Fruit fly (Drosophila melanogaster): ENCODE data around the gene CG42674.

Gene CG42674

dm6 chr3L:20185206-20185868 lies 12.8 kb downstream of the CG42674 start (continued):
- TF ChIP-seq salr (GFP tag; optimal IDR thresholded peaks at IDR 0.05) (peak; percentile 32 to 65), CG10669 (GFP tag; optimal IDR thresholded peaks at IDR 0.05) (peak; percentile 45), CG32006 (GFP tag; optimal IDR thresholded peaks at IDR 0.05) (peak; percentile 87), dac (GFP tag; optimal IDR thresholded peaks at IDR 0.05) (no peak), Sox14 (GFP tag; optimal IDR thresholded peaks at IDR 0.05) (peak; percentile 69), CG6808 (GFP tag; optimal IDR thresholded peaks at IDR 0.05) (no peak), CG8319 (GFP tag; optimal IDR thresholded peaks at IDR 0.05) (no peak), ss (GFP tag; optimal IDR thresholded peaks at IDR 0.05) (peak; percentile 39 to 68), fd85E (GFP tag; optimal IDR thresholded peaks at IDR 0.05) (no peak), Eip93F (GFP tag; optimal IDR thresholded peaks at IDR 0.05) (no peak), lz (GFP tag; optimal IDR thresholded peaks at IDR 0.05) (peak; percentile 39), CG9139 (GFP tag; optimal IDR thresholded peaks at IDR 0.05) (no peak), esn (GFP tag; optimal IDR thresholded peaks at IDR 0.05) (peak; percentile 63), Smox (GFP tag; optimal IDR thresholded peaks at IDR 0.05) (peak; percentile 54), fd59A (GFP tag; optimal IDR thresholded peaks at IDR 0.05) (peak; percentile 64), Sox15 (GFP tag; optimal IDR thresholded peaks at IDR 0.05) (peak; percentile 66), Gug (GFP tag; IDR thresholded peaks at IDR 0.05) (no peak), Ets96B (tag; optimal IDR thresholded peaks at IDR 0.05) (peak; percentile 60), Eip78C (GFP tag) (peak; percentile 95), svp (GFP tag) (peak; percentile 77), Sox102F (GFP tag; optimal IDR thresholded peaks at IDR 0.05) (peak; percentile 61), topi (GFP tag; optimal IDR thresholded peaks at IDR 0.05) (peak; percentile 54), spab (GFP tag; optimal IDR thresholded peaks at IDR 0.05) (peak; percentile 31), CG11762 (GFP tag; optimal IDR thresholded peaks at IDR 0.05; ENCODE audit: insufficient read depth) (no peak), CG1621 (tag; optimal IDR thresholded peaks at IDR 0.05) (peak; percentile 66), eg (GFP tag; IDR thresholded peaks at IDR 0.05) (no peak), Eip75B (GFP tag; optimal IDR thresholded peaks at IDR 0.05) (peak; percentile 37), cyc (GFP tag; optimal IDR thresholded peaks at IDR 0.05) (no peak), acj6 (GFP tag; optimal IDR thresholded peaks at IDR 0.05) (peak; percentile 81)

dm6 chr3L:20183345-20184088 lies 14.6 kb downstream of the CG42674 start:
- TF ChIP-seq fd59A (GFP tag; optimal IDR thresholded peaks at IDR 0.05): peak; percentile 67
- TF ChIP-seq Lpt (GFP tag; optimal IDR thresholded peaks at IDR 0.05): peak; percentile 37
- peak; percentile 89 for TF ChIP-seq Eip78C (GFP tag)
- peak; percentile 50 for TF ChIP-seq CG11762 (GFP tag; optimal IDR thresholded peaks at IDR 0.05; ENCODE audit: insufficient read depth)
- peak; percentile 85 for TF ChIP-seq CG15336 (GFP tag; IDR thresholded peaks at IDR 0.05)
- TF ChIP-seq pdm3 (GFP tag; optimal IDR thresholded peaks at IDR 0.05): peak; percentile 80
- TF ChIP-seq net (GFP tag; optimal IDR thresholded peaks at IDR 0.05): peak; percentile 73
- TF ChIP-seq dac (GFP tag; optimal IDR thresholded peaks at IDR 0.05): peak; percentile 52
- TF ChIP-seq fd85E (GFP tag; optimal IDR thresholded peaks at IDR 0.05): no peak
- TF ChIP-seq ss (GFP tag; optimal IDR thresholded peaks at IDR 0.05): peak; percentile 55 to 61
- peak; percentile 49 for TF ChIP-seq CG6276 (GFP tag; optimal IDR thresholded peaks at IDR 0.05)
- peak; percentile 78 for TF ChIP-seq OdsH (GFP tag; optimal IDR thresholded peaks at IDR 0.05)
- TF ChIP-seq fkh (GFP tag; optimal IDR thresholded peaks at IDR 0.05): no peak
- peak; percentile 62; the same call in 2 of the 3 replicates for TF ChIP-seq CG6163 (GFP tag; IDR thresholded peaks at IDR 0.05)
- peak; percentile 70 for TF ChIP-seq Sox14 (GFP tag; optimal IDR thresholded peaks at IDR 0.05)
- peak; percentile 50 for TF ChIP-seq Smox (GFP tag; optimal IDR thresholded peaks at IDR 0.05)
- peak; percentile 70 for TF ChIP-seq CG3919 (GFP tag; optimal IDR thresholded peaks at IDR 0.05)
- TF ChIP-seq Eip93F (GFP tag; optimal IDR thresholded peaks at IDR 0.05): no peak
- no peak for TF ChIP-seq CG7368 (GFP tag; optimal IDR thresholded peaks at IDR 0.05)
- TF ChIP-seq Met (GFP tag; optimal IDR thresholded peaks at IDR 0.05): peak; percentile 71
- TF ChIP-seq Sox15 (GFP tag; optimal IDR thresholded peaks at IDR 0.05): peak; percentile 46
- TF ChIP-seq dsx (GFP tag; optimal IDR thresholded peaks at IDR 0.05; ENCODE audit: poor library complexity, severe bottlenecking): peak; percentile 65
- no peak for TF ChIP-seq Blimp-1 (GFP tag; optimal IDR thresholded peaks at IDR 0.05)
- TF ChIP-seq CG10669 (GFP tag; optimal IDR thresholded peaks at IDR 0.05): peak; percentile 68
- peak; percentile 70 for TF ChIP-seq topi (GFP tag; optimal IDR thresholded peaks at IDR 0.05)
- no peak; the same call in 1 of the 2 replicates for TF ChIP-seq Gug (GFP tag; IDR thresholded peaks at IDR 0.05)
- peak; percentile 58 for TF ChIP-seq cyc (GFP tag; optimal IDR thresholded peaks at IDR 0.05)
- TF ChIP-seq CG6854 (GFP tag; optimal IDR thresholded peaks at IDR 0.05): no peak
- TF ChIP-seq CG8632 (GFP tag; optimal IDR thresholded peaks at IDR 0.05): peak; percentile 68
- TF ChIP-seq Hr4 (GFP tag; optimal IDR thresholded peaks at IDR 0.05): peak; percentile 87
- TF ChIP-seq CG9139 (GFP tag; optimal IDR thresholded peaks at IDR 0.05): peak; percentile 38
- peak; percentile 68 for TF ChIP-seq Ets96B (tag; optimal IDR thresholded peaks at IDR 0.05)

Data from whole organism, prepupa.